Fruit fly (Drosophila melanogaster) whole organism, embryonic: ENCODE data around the gene vnd.

Experiments
- ATbp ChIP-seq: fragments of 200-800 bp; sonication (Bioruptor generic); optimal IDR thresholded peaks from 2 replicates; lab custom pipeline; 2017; ENCODE audit warnings: missing biosample characterization, mild to moderate bottlenecking, missing genetic modification characterization, missing genetic modification reagents
- Atf6 ChIP-seq: fragments of 200-800 bp; sonication (Bioruptor generic); IDR thresholded peaks from 2 replicates; pipeline ENCODE4 v1.3.6; 2022; ENCODE audit warnings: missing biosample characterization, missing genetic modification characterization
- BtbVII ChIP-seq: fragments of 200-800 bp; sonication (Bioruptor generic); optimal IDR thresholded peaks from 3 replicates; lab custom pipeline; 2017; ENCODE audit warnings: missing biosample characterization, mild to moderate bottlenecking, missing genetic modification characterization
- CG11085 ChIP-seq: fragments of 200-800 bp; sonication (Bioruptor generic); IDR thresholded peaks from 2 replicates; pipeline ENCODE4 v1.3.6; 2022; ENCODE audit warnings: missing biosample characterization, missing genetic modification characterization
- CG14050 ChIP-seq: fragments of 200-800 bp; sonication (Bioruptor generic); IDR thresholded peaks from 3 replicates; pipeline ENCODE4 v1.3.6; 2022; ENCODE audit warnings: missing biosample characterization, missing genetic modification characterization
- CG1529 ChIP-seq: fragments of 200-800 bp; sonication (Bioruptor generic); optimal IDR thresholded peaks from 3 replicates; lab custom pipeline; 2018; ENCODE audit warnings: missing biosample characterization, missing genetic modification characterization
- CG15696 ChIP-seq: fragments of 200-800 bp; sonication (Bioruptor generic); optimal IDR thresholded peaks from 2 replicates; lab custom pipeline; 2019; ENCODE audit warnings: missing biosample characterization, mild to moderate bottlenecking, missing genetic modification characterization, moderate library complexity
- CG1602 ChIP-seq: fragments of 200-800 bp; sonication (Bioruptor generic); optimal IDR thresholded peaks from 3 replicates; lab custom pipeline; 2016; ENCODE audit warnings: missing biosample characterization, missing genetic modification characterization
- CG1603 ChIP-seq: fragments of 200-800 bp; sonication (Bioruptor generic); optimal IDR thresholded peaks from 2 replicates; lab custom pipeline; 2019; ENCODE audit warnings: missing biosample characterization, mild to moderate bottlenecking, missing genetic modification characterization, moderate library complexity
- CG17361 ChIP-seq: fragments of 200-800 bp; sonication (Bioruptor generic); IDR thresholded peaks from 3 replicates; pipeline ENCODE4 v1.3.6; 2022; ENCODE audit warnings: missing biosample characterization, missing genetic modification characterization
- CG18476 ChIP-seq: fragments of 200-800 bp; sonication (Bioruptor generic); optimal IDR thresholded peaks from 2 replicates; lab custom pipeline; 2016; ENCODE audit warnings: missing biosample characterization, mild to moderate bottlenecking, missing genetic modification characterization
- CG2202 ChIP-seq: fragments of 200-800 bp; sonication (Bioruptor generic); optimal IDR thresholded peaks from 2 replicates; lab custom pipeline; 2018; ENCODE audit warnings: missing biosample characterization, mild to moderate bottlenecking, missing genetic modification characterization
- CG2889 ChIP-seq: fragments of 200-800 bp; sonication (Bioruptor generic); IDR thresholded peaks from 3 replicates; pipeline ENCODE4 v1.3.6; 2022; ENCODE audit warnings: missing biosample characterization, missing genetic modification characterization
- CG33557 ChIP-seq: fragments of 200-800 bp; sonication (Bioruptor generic); optimal IDR thresholded peaks from 2 replicates; lab custom pipeline; 2019; ENCODE audit warnings: missing biosample characterization, mild to moderate bottlenecking, missing genetic modification characterization, moderate library complexity
- CG3407 ChIP-seq: fragments of 200-800 bp; sonication (Bioruptor generic); optimal IDR thresholded peaks from 2 replicates; lab custom pipeline; 2018; ENCODE audit warnings: missing biosample characterization, mild to moderate bottlenecking, missing genetic modification characterization
- CG5245 ChIP-seq: fragments of 200-800 bp; sonication (Bioruptor generic); optimal IDR thresholded peaks from 3 replicates; lab custom pipeline; 2016; ENCODE audit warnings: missing biosample characterization, missing genetic modification characterization
- CG6813 ChIP-seq: fragments of 200-800 bp; sonication (Bioruptor generic); optimal IDR thresholded peaks from 2 replicates; lab custom pipeline; 2017; ENCODE audit warnings: missing biosample characterization, missing genetic modification characterization, mild to moderate bottlenecking, moderate library complexity, missing genetic modification reagents
- CG8089 ChIP-seq: fragments of 200-800 bp; sonication (Bioruptor generic); optimal IDR thresholded peaks from 3 replicates; lab custom pipeline; 2016; ENCODE audit warnings: missing biosample characterization, missing genetic modification characterization
- CG9215 ChIP-seq: fragments of 200-800 bp; sonication (Bioruptor generic); IDR thresholded peaks from 2 replicates; pipeline ENCODE4 v1.3.6; 2022; ENCODE audit warnings: missing biosample characterization, missing genetic modification characterization
- CG9727 ChIP-seq: fragments of 200-800 bp; sonication (Bioruptor generic); optimal IDR thresholded peaks from 3 replicates; lab custom pipeline; 2017; ENCODE audit warnings: missing biosample characterization, mild to moderate bottlenecking, missing genetic modification characterization
- CG9876 ChIP-seq: fragments of 200-800 bp; sonication (Bioruptor generic); optimal IDR thresholded peaks from 2 replicates; lab custom pipeline; 2016; ENCODE audit warnings: missing biosample characterization, missing genetic modification characterization
- Dip2 ChIP-seq: fragments of 200-800 bp; sonication (Bioruptor generic); IDR thresholded peaks from 2 replicates; pipeline ENCODE4 v1.3.6; 2022; ENCODE audit warnings: missing biosample characterization, missing genetic modification characterization
- Dip3 ChIP-seq: fragments of 200-800 bp; sonication (Bioruptor generic); optimal IDR thresholded peaks from 3 replicates; lab custom pipeline; 2016; ENCODE audit warnings: missing biosample characterization, missing genetic modification characterization
- HLHmδ ChIP-seq: fragments of 200-800 bp; sonication (Bioruptor generic); optimal IDR thresholded peaks from 2 replicates; lab custom pipeline; 2018; ENCODE audit warnings: missing biosample characterization, mild to moderate bottlenecking, missing genetic modification characterization, moderate library complexity
- Hsf ChIP-seq: fragments of 200-800 bp; sonication (Bioruptor generic); optimal IDR thresholded peaks from 3 replicates; lab custom pipeline; 2016; ENCODE audit warnings: missing biosample characterization, missing genetic modification characterization
- Kr ChIP-seq: fragments of 200-800 bp; sonication (Bioruptor generic); optimal IDR thresholded peaks from 2 replicates; lab custom pipeline; 2017; ENCODE audit warnings: missing biosample characterization, mild to moderate bottlenecking, missing genetic modification characterization
- Mrtf ChIP-seq: fragments of 200-800 bp; sonication (Bioruptor generic); IDR thresholded peaks from 3 replicates; pipeline ENCODE4 v1.3.6; 2022; ENCODE audit warnings: missing biosample characterization, missing genetic modification characterization
- Side ChIP-seq: fragments of 200-800 bp; sonication (Bioruptor generic); optimal IDR thresholded peaks from 2 replicates; lab custom pipeline; 2016; ENCODE audit warnings: missing biosample characterization, missing genetic modification characterization
- Spps ChIP-seq: fragments of 200-800 bp; sonication (Bioruptor generic); optimal IDR thresholded peaks from 2 replicates; lab custom pipeline; 2018; ENCODE audit warnings: missing biosample characterization, mild to moderate bottlenecking, missing genetic modification characterization
- Xbp1 ChIP-seq: fragments of 200-800 bp; sonication (Bioruptor generic); optimal IDR thresholded peaks from 3 replicates; lab custom pipeline; 2016; ENCODE audit warnings: missing biosample characterization, mild to moderate bottlenecking, missing genetic modification characterization
- Xrp1 ChIP-seq: fragments of 200-800 bp; sonication (Bioruptor generic); IDR thresholded peaks from 2 replicates; pipeline ENCODE4 v1.3.6; 2022; ENCODE audit warnings: missing biosample characterization, missing genetic modification characterization
- YL-1 ChIP-seq: fragments of 200-800 bp; sonication (Bioruptor generic); optimal IDR thresholded peaks from 3 replicates; lab custom pipeline; 2017; ENCODE audit warnings: missing biosample characterization, mild to moderate bottlenecking, missing genetic modification characterization
- ab ChIP-seq: fragments of 200-800 bp; sonication (Bioruptor generic); optimal IDR thresholded peaks from 2 replicates; lab custom pipeline; 2016; ENCODE audit warnings: missing biosample characterization, missing genetic modification characterization
- ac ChIP-seq: fragments of 200-800 bp; sonication (Bioruptor generic); optimal IDR thresholded peaks from 3 replicates; lab custom pipeline; 2017; ENCODE audit warnings: missing biosample characterization, mild to moderate bottlenecking, missing genetic modification characterization
- bab2 ChIP-seq: fragments of 200-800 bp; sonication (Bioruptor generic); optimal IDR thresholded peaks from 2 replicates; lab custom pipeline; 2016; ENCODE audit warnings: missing biosample characterization, missing genetic modification characterization
- bowl ChIP-seq: fragments of 200-800 bp; sonication (Bioruptor generic); IDR thresholded peaks from 2 replicates; pipeline ENCODE4 v1.3.6; 2022; ENCODE audit warnings: missing biosample characterization, missing genetic modification characterization
- bsh ChIP-seq, 2 experiments: fragments of 200-800 bp; sonication (Bioruptor generic); optimal IDR thresholded peaks; 2 replicates each; lab custom pipeline; 2017 to 2018; ENCODE audit warnings: mild to moderate bottlenecking in 2 of 2, missing biosample characterization in 2 of 2, missing genetic modification characterization in 2 of 2, moderate library complexity in 1 of 2
- danr ChIP-seq: fragments of 200-800 bp; sonication (Bioruptor generic); IDR thresholded peaks from 2 replicates; pipeline ENCODE4 v1.3.6; 2022; ENCODE audit warnings: missing biosample characterization, missing genetic modification characterization
- eyg ChIP-seq: fragments of 200-800 bp; sonication (Bioruptor generic); optimal IDR thresholded peaks from 3 replicates; lab custom pipeline; 2016; ENCODE audit warnings: missing biosample characterization, missing genetic modification characterization
- fd102C ChIP-seq: fragments of 200-800 bp; sonication (Bioruptor generic); optimal IDR thresholded peaks from 2 replicates; lab custom pipeline; 2018; ENCODE audit warnings: missing biosample characterization, mild to moderate bottlenecking, missing genetic modification characterization, moderate library complexity
- grn ChIP-seq: fragments of 200-800 bp; sonication (Bioruptor generic); optimal IDR thresholded peaks from 3 replicates; lab custom pipeline; 2017; ENCODE audit warnings: missing biosample characterization, missing genetic modification characterization
- gsb ChIP-seq: fragments of 200-800 bp; sonication (Bioruptor generic); IDR thresholded peaks from 2 replicates; pipeline ENCODE4 v1.3.6; 2022; ENCODE audit warnings: missing biosample characterization, missing genetic modification characterization
- onecut ChIP-seq: fragments of 200-800 bp; sonication (Bioruptor generic); IDR thresholded peaks from 2 replicates; pipeline ENCODE4 v1.3.6; 2022; ENCODE audit warnings: missing biosample characterization, missing genetic modification characterization
- org-1 ChIP-seq: fragments of 200-800 bp; sonication (Bioruptor generic); optimal IDR thresholded peaks from 2 replicates; lab custom pipeline; 2017; ENCODE audit warnings: missing biosample characterization, missing genetic modification characterization
- sisA ChIP-seq: fragments of 200-800 bp; sonication (Bioruptor generic); IDR thresholded peaks from 2 replicates; pipeline ENCODE4 v1.3.6; 2022; ENCODE audit warnings: missing biosample characterization, missing genetic modification characterization
- so ChIP-seq: fragments of 200-800 bp; sonication (Bioruptor generic); IDR thresholded peaks from 3 replicates; pipeline ENCODE4 v1.3.6; 2022; ENCODE audit warnings: missing biosample characterization, missing genetic modification characterization
- toy ChIP-seq: fragments of 200-800 bp; sonication (Bioruptor generic); IDR thresholded peaks from 2 replicates; pipeline ENCODE4 v1.3.6; 2022; ENCODE audit warnings: missing biosample characterization, missing genetic modification characterization
- unpg ChIP-seq: fragments of 200-800 bp; sonication (Bioruptor generic); optimal IDR thresholded peaks from 3 replicates; lab custom pipeline; 2018; ENCODE audit warnings: missing biosample characterization, mild to moderate bottlenecking, missing genetic modification characterization, moderate library complexity
- vnd ChIP-seq: fragments of 200-800 bp; sonication (Bioruptor generic); IDR thresholded peaks from 3 replicates; pipeline ENCODE4 v1.3.6; 2022; ENCODE audit warnings: missing biosample characterization, missing genetic modification characterization; ENCODE audit not compliant: partially characterized antibody
- wek ChIP-seq: fragments of 200-800 bp; sonication (Bioruptor generic); optimal IDR thresholded peaks from 3 replicates; lab custom pipeline; 2018; ENCODE audit warnings: missing biosample characterization, mild to moderate bottlenecking, missing genetic modification characterization, moderate library complexity
- zen2 ChIP-seq: fragments of 200-800 bp; sonication (Bioruptor generic); IDR thresholded peaks from 3 replicates; pipeline ENCODE4 v1.3.6; 2022; ENCODE audit warnings: missing biosample characterization, missing genetic modification characterization; ENCODE audit not compliant: partially characterized antibody
- zfh1 ChIP-seq: fragments of 200-800 bp; sonication (Bioruptor generic); IDR thresholded peaks from 3 replicates; pipeline ENCODE4 v1.3.6; 2022; ENCODE audit warnings: missing biosample characterization, missing genetic modification characterization

vnd gene

DNA sequence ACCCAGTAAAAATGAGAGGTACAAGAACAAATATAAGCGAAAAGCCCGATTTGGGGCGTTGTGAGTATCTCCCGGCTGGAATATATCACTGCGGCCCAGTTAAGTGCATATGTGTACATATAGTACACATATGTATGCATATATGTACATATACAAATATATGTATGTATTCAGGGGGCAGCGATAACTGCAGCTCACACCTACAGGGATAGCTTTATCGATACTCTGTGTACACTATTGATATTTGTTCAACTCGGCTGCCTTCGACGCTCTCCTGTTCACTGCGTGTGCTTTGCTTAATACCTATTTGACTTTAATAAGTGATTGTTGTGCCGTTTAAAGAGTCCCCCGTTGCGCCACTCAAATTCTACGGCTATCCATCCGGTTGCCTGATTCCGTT, at the start of gene vnd:
vnd (plus strand) TSS at position 297 of the 400 bp plus-strand sequence.
- TF ChIP-seq Mrtf (GFP tag; lab: Robert Waterston, UW): no peak
- TF ChIP-seq vnd: peak; percentile 25; the same call in 1 of the 3 replicates
- no peak for TF ChIP-seq YL-1
- TF ChIP-seq Atf6 (GFP tag; lab: Robert Waterston, UW): no peak
- peak; percentile 33 for TF ChIP-seq ATbp (GFP tag; lab: Kevin White, UChicago)
- TF ChIP-seq onecut (GFP tag; lab: Robert Waterston, UW): 0 out of 2 replicates have a peak, but pooled peaks have one; percentile 13
- TF ChIP-seq CG2202 (tag; lab: Kevin White, UChicago): peak; percentile 65
- peak; percentile 39; the same call in 1 of the 3 replicates for TF ChIP-seq zfh1 (GFP tag; lab: Robert Waterston, UW)
- TF ChIP-seq CG14050 (GFP tag; lab: Robert Waterston, UW): no peak
- TF ChIP-seq org-1 (GFP tag; lab: Kevin White, UChicago): peak; percentile 12
- TF ChIP-seq CG8089 (GFP tag; lab: Kevin White, UChicago): peak; percentile 17
- no peak for TF ChIP-seq CG17361 (GFP tag; lab: Robert Waterston, UW)
- TF ChIP-seq ab (GFP tag; lab: Kevin White, UChicago): no peak
- peak; percentile 23 for TF ChIP-seq wek (GFP tag; lab: Kevin White, UChicago)
- no peak for TF ChIP-seq CG9876 (GFP tag; lab: Kevin White, UChicago)
- TF ChIP-seq unpg (GFP tag; lab: Kevin White, UChicago): peak; percentile 16
- TF ChIP-seq CG6813 (GFP tag; lab: Kevin White, UChicago): peak; percentile 29
- TF ChIP-seq CG5245: peak; percentile 3
- no peak for TF ChIP-seq BtbVII (GFP tag; lab: Kevin White, UChicago)
- peak; percentile 42 for TF ChIP-seq CG1603 (tag; lab: Kevin White, UChicago)
- TF ChIP-seq CG1602 (GFP tag; lab: Kevin White, UChicago): no peak
- peak in 1 of 2 experiments; percentile 27 for TF ChIP-seq bsh (GFP tag; optimal IDR thresholded peaks at IDR 0.05; lab: Kevin White, UChicago)
- TF ChIP-seq bowl (GFP tag; lab: Robert Waterston, UW): no peak
- TF ChIP-seq ac (GFP tag; lab: Kevin White, UChicago): peak; percentile 40
- TF ChIP-seq sisA (GFP tag; lab: Robert Waterston, UW): no peak
- no peak for TF ChIP-seq danr (GFP tag; lab: Robert Waterston, UW)
- TF ChIP-seq Dip3 (GFP tag; lab: Kevin White, UChicago): no peak
- peak; percentile 41 for TF ChIP-seq Kr (GFP tag; lab: Kevin White, UChicago)
- peak; percentile 1 for TF ChIP-seq fd102C (GFP tag; lab: Kevin White, UChicago)
- TF ChIP-seq HLHmδ: peak; percentile 78
- TF ChIP-seq CG33557: peak; percentile 78
- TF ChIP-seq CG18476: no peak
- TF ChIP-seq CG9727 (GFP tag; lab: Kevin White, UChicago): peak; percentile 40
- no peak for TF ChIP-seq CG9215 (GFP tag; lab: Robert Waterston, UW)
- TF ChIP-seq eyg (GFP tag; lab: Kevin White, UChicago): no peak
- TF ChIP-seq so (GFP tag; lab: Robert Waterston, UW): no peak
- no peak for TF ChIP-seq zen2
- TF ChIP-seq bab2 (GFP tag; lab: Kevin White, UChicago): peak; percentile 31
- peak; percentile 9 for TF ChIP-seq grn (GFP tag; lab: Kevin White, UChicago)
- no peak for TF ChIP-seq gsb (GFP tag; lab: Robert Waterston, UW)
- TF ChIP-seq Xrp1 (GFP tag; lab: Robert Waterston, UW): peak; percentile 42; the same call in 1 of the 2 replicates
- no peak for TF ChIP-seq Xbp1 (GFP tag; lab: Kevin White, UChicago)
- no peak for TF ChIP-seq CG2889 (GFP tag; lab: Robert Waterston, UW)
- no peak for TF ChIP-seq Hsf
- TF ChIP-seq CG3407: peak; percentile 52
- peak; percentile 5 for TF ChIP-seq Side (GFP tag; lab: Kevin White, UChicago)
- no peak for TF ChIP-seq Dip2 (GFP tag; lab: Robert Waterston, UW)
- TF ChIP-seq CG11085 (GFP tag; lab: Robert Waterston, UW): no peak
- no peak for TF ChIP-seq Spps (tag; lab: Kevin White, UChicago)
- TF ChIP-seq CG1529 (GFP tag; lab: Kevin White, UChicago): peak; percentile 18
- peak; percentile 62 for TF ChIP-seq CG15696
- TF ChIP-seq toy: no peak
